Fruit fly (Drosophila melanogaster): ENCODE results near the gene mtTFB1.
A peak's percentile ranks its signal among the peaks of the same experiment; 100 is the strongest.

Gene mtTFB1

dm6 chr3L:11683819-11684521 is 24.8 kb upstream of the mtTFB1 start, which contains the start of gene Sugb (continued):
- TF ChIP-seq bbx (GFP tag; IDR thresholded peaks at IDR 0.05; ENCODE audit: partially characterized antibody) (peak; percentile 56; the same call in 1 of the 2 replicates), CG2120 (GFP tag; optimal IDR thresholded peaks at IDR 0.05) (peak; percentile 91), CG12391 (tag; optimal IDR thresholded peaks at IDR 0.05) (peak; percentile 69), Lpt (GFP tag; optimal IDR thresholded peaks at IDR 0.05) (no peak), nom (GFP tag; optimal IDR thresholded peaks at IDR 0.05) (peak; percentile 58), jigr1 (GFP tag; IDR thresholded peaks at IDR 0.05) (no peak), Antp (GFP tag; optimal IDR thresholded peaks at IDR 0.05) (peak; percentile 41), Awh (GFP tag; IDR thresholded peaks at IDR 0.05) (peak; percentile 35; the same call in 1 of the 2 replicates), so (GFP tag; IDR thresholded peaks at IDR 0.05) (no peak), CG3847 (GFP tag; IDR thresholded peaks at IDR 0.05) (peak; percentile 61), CG2202 (tag; optimal IDR thresholded peaks at IDR 0.05) (peak; percentile 9), chn (GFP tag; optimal IDR thresholded peaks at IDR 0.05) (peak; percentile 34), CG12236 (GFP tag; optimal IDR thresholded peaks at IDR 0.05) (no peak), CG4730 (GFP tag; IDR thresholded peaks at IDR 0.05) (peak; percentile 7; the same call in 1 of the 2 replicates), Aef1 (GFP tag; IDR thresholded peaks at IDR 0.05) (peak; percentile 18; the same call in 1 of the 3 replicates), org-1 (GFP tag; optimal IDR thresholded peaks at IDR 0.05) (no peak), D19B (GFP tag; optimal IDR thresholded peaks at IDR 0.05) (no peak), fu2 (GFP tag; optimal IDR thresholded peaks at IDR 0.05) (peak; percentile 62), E2f1 (GFP tag; IDR thresholded peaks at IDR 0.05) (peak; percentile 41; the same call in 1 of the 2 replicates), CG7357 (GFP tag; IDR thresholded peaks at IDR 0.05) (no peak; the same call in 2 of the 3 replicates), CG13894 (tag; optimal IDR thresholded peaks at IDR 0.05) (peak; percentile 78), CG17186 (GFP tag; optimal IDR thresholded peaks at IDR 0.05) (no peak), CG2889 (GFP tag; IDR thresholded peaks at IDR 0.05) (no peak), pb (GFP tag; optimal IDR thresholded peaks at IDR 0.05) (peak; percentile 47), CG31365 (tag; optimal IDR thresholded peaks at IDR 0.05) (no peak), CG11723 (GFP tag; optimal IDR thresholded peaks at IDR 0.05) (peak; percentile 61), tgo (GFP tag; IDR thresholded peaks at IDR 0.05) (peak; percentile 52; the same call in 2 of the 3 replicates), CG2129 (GFP tag; IDR thresholded peaks at IDR 0.05; ENCODE audit: partially characterized antibody) (peak; percentile 32), Adf1 (GFP tag; IDR thresholded peaks at IDR 0.05) (peak; percentile 44; the same call in 1 of the 2 replicates), Fer2 (tag; optimal IDR thresholded peaks at IDR 0.05) (no peak), B-H2 (GFP tag; optimal IDR thresholded peaks at IDR 0.05) (peak; percentile 82), az2 (GFP tag; optimal IDR thresholded peaks at IDR 0.05) (peak; percentile 62), CG5953 (GFP tag; IDR thresholded peaks at IDR 0.05) (no peak), CG6683 (GFP tag; optimal IDR thresholded peaks at IDR 0.05) (peak; percentile 40), Eip74EF (GFP tag; optimal IDR thresholded peaks at IDR 0.05) (peak in 1 of 2 experiments; percentile 58), shn (GFP tag; optimal IDR thresholded peaks at IDR 0.05) (no peak), CG11560 (tag; IDR thresholded peaks at IDR 0.05) (no peak), stwl (tag; optimal IDR thresholded peaks at IDR 0.05) (no peak), E2f2 (GFP tag; IDR thresholded peaks at IDR 0.05) (peak; percentile 50), br (optimal IDR thresholded peaks at IDR 0.05) (no peak), Deaf1 (tag; optimal IDR thresholded peaks at IDR 0.05) (peak; percentile 97), peb (GFP tag; IDR thresholded peaks at IDR 0.05) (no peak), CG4282 (GFP tag; optimal IDR thresholded peaks at IDR 0.05) (no peak), mirr (GFP tag; optimal IDR thresholded peaks at IDR 0.05) (peak; percentile 61), fd64A (GFP tag; optimal IDR thresholded peaks at IDR 0.05) (no peak), sim (GFP tag; IDR thresholded peaks at IDR 0.05) (no peak), nmo (GFP tag; optimal IDR thresholded peaks at IDR 0.05) (peak; percentile 52), bab2 (GFP tag; optimal IDR thresholded peaks at IDR 0.05) (peak; percentile 68), gcm2 (GFP tag; optimal IDR thresholded peaks at IDR 0.05) (peak; percentile 61), CG9797 (GFP tag; optimal IDR thresholded peaks at IDR 0.05) (no peak)

Data from whole organism, embryonic.